Worm (Caenorhabditis elegans) whole organism, young adult: ENCODE measurements around the gene drd-1.

ENCODE experiments used
- B0035.1 ChIP-seq: sonication (generic microtip); optimal IDR thresholded peaks from 2 replicates; lab custom pipeline; 2016; ENCODE audit warnings: missing genetic modification characterization, mild to moderate bottlenecking, missing compliant biosample characterization, missing genotype, missing genetic modification reagents
- B0336.3 ChIP-seq: fragments of 200-800 bp; sonication (Bioruptor generic); IDR thresholded peaks from 2 replicates; pipeline ENCODE4 v1.3.6; 2022; ENCODE audit warnings: missing genetic modification characterization, missing compliant biosample characterization
- C06A6.2 ChIP-seq: fragments of 200-800 bp; sonication (Bioruptor generic); conservative IDR thresholded peaks from 2 replicates; pipeline ENCODE4 v1.3.6; 2022; ENCODE audit warnings: missing genetic modification characterization, missing compliant biosample characterization
- D2030.7 ChIP-seq: fragments of 200-800 bp; sonication (Bioruptor generic); IDR thresholded peaks from 2 replicates; pipeline ENCODE4 v1.3.6; 2022; ENCODE audit warnings: missing genetic modification reagents, missing genetic modification characterization, missing compliant biosample characterization
- F33H1.4 ChIP-seq: fragments of 200-800 bp; sonication (Bioruptor generic); IDR thresholded peaks from 2 replicates; pipeline ENCODE4 v1.3.6; 2022; ENCODE audit warnings: missing genetic modification reagents, missing genetic modification characterization, missing compliant biosample characterization
- F39B2.1 ChIP-seq: fragments of 200-800 bp; sonication (Bioruptor generic); IDR thresholded peaks from 2 replicates; pipeline ENCODE4 v1.3.6; 2022; ENCODE audit warnings: missing genetic modification reagents, missing genetic modification characterization, missing compliant biosample characterization
- F52B5.7 ChIP-seq: sonication (generic microtip); optimal IDR thresholded peaks from 2 replicates; lab custom pipeline; 2016; ENCODE audit warnings: mild to moderate bottlenecking, missing genetic modification characterization, missing compliant biosample characterization
- F57C9.4 ChIP-seq: sonication (generic microtip); optimal IDR thresholded peaks from 2 replicates; lab custom pipeline; 2017; ENCODE audit warnings: mild to moderate bottlenecking, missing genetic modification characterization, missing compliant biosample characterization
- K12H6.12 ChIP-seq: fragments of 200-800 bp; sonication (Bioruptor generic); optimal IDR thresholded peaks from 2 replicates; lab custom pipeline; 2018; ENCODE audit warnings: mild to moderate bottlenecking, missing genetic modification characterization, missing compliant biosample characterization
- Y67H2A.10 ChIP-seq: fragments of 200-800 bp; sonication (Bioruptor generic); conservative IDR thresholded peaks from 2 replicates; pipeline ENCODE4 v1.3.6; 2022; ENCODE audit warnings: missing genetic modification reagents, missing genetic modification characterization, missing compliant biosample characterization
- Y95B8A.8 ChIP-seq: fragments of 200-800 bp; sonication (Bioruptor generic); IDR thresholded peaks from 2 replicates; pipeline ENCODE4 v1.3.6; 2022; ENCODE audit warnings: missing genetic modification reagents, missing genetic modification characterization, missing compliant biosample characterization
- ZK185.1 ChIP-seq: sonication (generic microtip); optimal IDR thresholded peaks from 2 replicates; lab custom pipeline; 2016; ENCODE audit warnings: mild to moderate bottlenecking, missing genetic modification characterization, missing compliant biosample characterization; ENCODE audit not compliant: poor library complexity, severe bottlenecking
- attf-3 ChIP-seq: fragments of 200-800 bp; sonication (Bioruptor generic); conservative IDR thresholded peaks from 2 replicates; pipeline ENCODE4 v1.3.6; 2022; ENCODE audit warnings: missing genetic modification reagents, missing genetic modification characterization, missing compliant biosample characterization
- attf-5 ChIP-seq: fragments of 200-800 bp; sonication (Bioruptor generic); optimal IDR thresholded peaks from 2 replicates; lab custom pipeline; 2018; ENCODE audit warnings: mild to moderate bottlenecking, missing genetic modification characterization, missing compliant biosample characterization
- bed-2 ChIP-seq: fragments of 200-800 bp; sonication (Bioruptor generic); IDR thresholded peaks from 2 replicates; pipeline ENCODE4 v1.3.6; 2022; ENCODE audit warnings: missing genetic modification reagents, missing genetic modification characterization, missing compliant biosample characterization
- ceh-100 ChIP-seq: fragments of 200-800 bp; sonication (Bioruptor generic); IDR thresholded peaks from 2 replicates; pipeline ENCODE4 v1.3.6; 2022; ENCODE audit warnings: missing genetic modification reagents, missing genetic modification characterization, missing compliant biosample characterization
- ceh-27 ChIP-seq: fragments of 200-800 bp; sonication (Bioruptor generic); optimal IDR thresholded peaks from 2 replicates; lab custom pipeline; 2018; ENCODE audit warnings: mild to moderate bottlenecking, missing genetic modification characterization, moderate library complexity, missing compliant biosample characterization
- ceh-40 ChIP-seq: fragments of 200-800 bp; sonication (Bioruptor generic); IDR thresholded peaks from 2 replicates; pipeline ENCODE4 v1.3.6; 2022; ENCODE audit warnings: missing genetic modification characterization, missing compliant biosample characterization
- ceh-79 ChIP-seq: sonication (generic microtip); optimal IDR thresholded peaks from 2 replicates; lab custom pipeline; 2017; ENCODE audit warnings: mild to moderate bottlenecking, missing genetic modification characterization, missing compliant biosample characterization
- die-1 ChIP-seq: sonication (generic microtip); optimal IDR thresholded peaks from 2 replicates; lab custom pipeline; 2016; ENCODE audit warnings: missing genotype, mild to moderate bottlenecking, missing genetic modification characterization, missing compliant biosample characterization
- dox-1 ChIP-seq: fragments of 200-800 bp; sonication (Bioruptor generic); IDR thresholded peaks from 2 replicates; pipeline ENCODE4 v1.3.6; 2022; ENCODE audit warnings: missing genetic modification reagents, missing genetic modification characterization, missing compliant biosample characterization
- dpff-1 ChIP-seq: sonication (generic microtip); optimal IDR thresholded peaks from 2 replicates; lab custom pipeline; 2017; ENCODE audit warnings: mild to moderate bottlenecking, missing genetic modification characterization, missing compliant biosample characterization
- efl-1 ChIP-seq: fragments of 150-350 bp; optimal IDR thresholded peaks from 2 replicates; lab custom pipeline; 2014; ENCODE audit warnings: missing biosample characterization, missing genetic modification reagents, missing genetic modification characterization
- egrh-3 ChIP-seq: fragments of 200-800 bp; sonication (Bioruptor generic); IDR thresholded peaks from 2 replicates; pipeline ENCODE4 v1.3.6; 2022; ENCODE audit warnings: missing genetic modification reagents, missing genetic modification characterization, missing compliant biosample characterization
- ekl-4 ChIP-seq: fragments of 200-800 bp; sonication (Bioruptor generic); IDR thresholded peaks from 2 replicates; pipeline ENCODE4 v1.3.6; 2022; ENCODE audit warnings: missing genetic modification reagents, missing genetic modification characterization, missing compliant biosample characterization
- him-1 ChIP-seq: sonication (generic microtip); optimal IDR thresholded peaks from 2 replicates; lab custom pipeline; 2016; ENCODE audit warnings: missing genotype, missing genetic modification reagents, missing genetic modification characterization, missing compliant biosample characterization
- hlh-26 ChIP-seq: fragments of 200-800 bp; sonication (Bioruptor generic); conservative IDR thresholded peaks from 2 replicates; pipeline ENCODE4 v1.3.6; 2022; ENCODE audit warnings: missing genetic modification reagents, missing genetic modification characterization, missing compliant biosample characterization
- hrde-1 ChIP-seq: sonication (generic microtip); optimal IDR thresholded peaks from 2 replicates; lab custom pipeline; 2016; ENCODE audit warnings: missing genetic modification characterization, mild to moderate bottlenecking, missing compliant biosample characterization, moderate library complexity, missing genotype, missing genetic modification reagents, borderline replicate concordance
- let-526 ChIP-seq: fragments of 200-800 bp; sonication (Bioruptor generic); IDR thresholded peaks from 2 replicates; pipeline ENCODE4 v1.3.6; 2022; ENCODE audit warnings: missing genetic modification reagents, missing genetic modification characterization, missing compliant biosample characterization
- let-607 ChIP-seq, 2 experiments: fragments of 200-800 bp in 1 of 2; sonication (Bioruptor generic) in 1 of 2; sonication (generic microtip) in 1 of 2; optimal IDR thresholded peaks; 2 replicates each; lab custom pipeline; 2016 to 2018; ENCODE audit warnings: mild to moderate bottlenecking in 2 of 2, missing compliant biosample characterization in 2 of 2, missing genetic modification characterization in 2 of 2, moderate library complexity in 2 of 2, missing genotype in 1 of 2
- lin-40 ChIP-seq: sonication (generic microtip); optimal IDR thresholded peaks from 2 replicates; lab custom pipeline; 2016; ENCODE audit warnings: missing genetic modification characterization, mild to moderate bottlenecking, missing compliant biosample characterization, missing genotype, missing genetic modification reagents
- lir-1 ChIP-seq: fragments of 200-800 bp; sonication (Bioruptor generic); conservative IDR thresholded peaks from 2 replicates; pipeline ENCODE4 v1.3.6; 2022; ENCODE audit warnings: missing genetic modification reagents, missing genetic modification characterization, missing compliant biosample characterization
- lsy-27 ChIP-seq: sonication (generic microtip); optimal IDR thresholded peaks from 2 replicates; lab custom pipeline; 2017; ENCODE audit warnings: missing genetic modification characterization, mild to moderate bottlenecking, missing compliant biosample characterization, antibody characterized with exemption, missing genotype, borderline replicate concordance; ENCODE audit not compliant: insufficient read depth
- mes-4 ChIP-seq: sonication (generic microtip); optimal IDR thresholded peaks from 2 replicates; lab custom pipeline; 2016; ENCODE audit warnings: missing genotype, missing genetic modification characterization, missing compliant biosample characterization
- mxl-1 ChIP-seq: sonication (generic microtip); optimal IDR thresholded peaks from 2 replicates; lab custom pipeline; 2016; ENCODE audit warnings: missing genetic modification characterization, missing compliant biosample characterization
- nhr-90 ChIP-seq: sonication (generic microtip); optimal IDR thresholded peaks from 2 replicates; lab custom pipeline; 2016; ENCODE audit warnings: missing genotype, mild to moderate bottlenecking, missing genetic modification characterization, missing compliant biosample characterization
- pha-4 ChIP-seq: fragments of 150-350 bp; sonication (generic microtip); optimal IDR thresholded peaks from 2 replicates; lab custom pipeline; 2014; ENCODE audit warnings: missing biosample characterization, missing genetic modification reagents, missing genetic modification characterization
- sdz-38 ChIP-seq: sonication (generic microtip); optimal IDR thresholded peaks from 2 replicates; lab custom pipeline; 2016; ENCODE audit warnings: missing genotype, missing genetic modification characterization, missing compliant biosample characterization
- sea-2 ChIP-seq: fragments of 200-800 bp; sonication (Bioruptor generic); IDR thresholded peaks from 2 replicates; pipeline ENCODE4 v1.3.6; 2022; ENCODE audit warnings: missing genetic modification characterization, missing compliant biosample characterization
- snpc-4 ChIP-seq, 5 experiments: fragments of 150-350 bp in 1 of 5; sonication (generic microtip) in 4 of 5; optimal IDR thresholded peaks; 2 replicates each; lab custom pipeline; 2014 to 2018; ENCODE audit warnings: missing genetic modification characterization in 5 of 5, missing biosample characterization in 3 of 5, antibody characterized with exemption in 2 of 5, mild to moderate bottlenecking in 2 of 5, missing compliant biosample characterization in 2 of 5, missing genotype in 2 of 5, moderate library complexity in 2 of 5, missing genetic modification reagents in 1 of 5
- unc-62 ChIP-seq: fragments of 150-350 bp; optimal IDR thresholded peaks from 2 replicates; lab custom pipeline; 2014; ENCODE audit warnings: missing biosample characterization, missing genetic modification reagents, missing genetic modification characterization
- zfh-2 ChIP-seq: fragments of 200-800 bp; sonication (Bioruptor generic); conservative IDR thresholded peaks from 2 replicates; pipeline ENCODE4 v1.3.6; 2022; ENCODE audit warnings: missing genetic modification reagents, missing genetic modification characterization, missing compliant biosample characterization
- ztf-25 ChIP-seq: fragments of 200-800 bp; sonication (Bioruptor generic); IDR thresholded peaks from 2 replicates; pipeline ENCODE4 v1.3.6; 2022; ENCODE audit warnings: missing genetic modification reagents, missing genetic modification characterization, missing compliant biosample characterization
- ztf-26 ChIP-seq: sonication (generic microtip); optimal IDR thresholded peaks from 2 replicates; lab custom pipeline; 2017; ENCODE audit warnings: missing genetic modification characterization, missing compliant biosample characterization
- ztf-6 ChIP-seq: fragments of 200-800 bp; sonication (Bioruptor generic); IDR thresholded peaks from 2 replicates; pipeline ENCODE4 v1.3.6; 2022; ENCODE audit warnings: missing genetic modification reagents, missing genetic modification characterization, missing compliant biosample characterization

drd-1 gene

DNA sequence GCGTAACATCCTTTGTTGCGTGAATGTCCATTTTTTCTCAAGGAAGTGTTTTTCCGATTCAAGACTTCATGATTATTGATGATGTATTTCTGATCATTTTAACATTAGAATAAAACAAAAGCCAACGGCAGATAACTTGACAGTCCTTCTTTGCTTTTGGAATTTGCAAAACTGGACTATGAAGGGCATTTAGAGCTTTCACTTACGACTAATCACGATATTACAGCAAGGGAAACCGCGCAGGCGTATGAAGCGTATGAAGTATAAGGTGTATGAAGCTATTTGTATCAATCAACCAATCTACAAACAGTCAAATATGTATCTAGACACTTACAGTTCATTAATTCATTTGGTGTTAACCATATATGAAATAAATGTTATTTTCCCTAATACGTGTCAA, 10.1 kb upstream of the drd-1 start:
- TF ChIP-seq let-526 (GFP tag; lab: Robert Waterston, UW) (no peak), hrde-1 (no peak), F52B5.7 (tag; lab: Kevin White, UChicago) (no peak), let-607 (tag; optimal IDR thresholded peaks at IDR 0.05; lab: Kevin White, UChicago) (no peak), him-1 (no peak), D2030.7 (GFP tag; lab: Robert Waterston, UW) (no peak), ceh-40 (GFP tag; lab: Robert Waterston, UW) (no peak), mxl-1 (tag; lab: Kevin White, UChicago) (no peak)

ce11 chrII:8380188-8380587, 7.7 kb upstream of the drd-1 start:
- TF ChIP-seq him-1 (no peak), ztf-25 (GFP tag; lab: Robert Waterston, UW) (no peak), D2030.7 (GFP tag; lab: Robert Waterston, UW) (no peak), mes-4 (tag; lab: Kevin White, UChicago) (no peak), Y95B8A.8 (GFP tag; lab: Robert Waterston, UW) (no peak), nhr-90 (no peak), ZK185.1 (tag; lab: Kevin White, UChicago) (no peak), F39B2.1 (GFP tag; lab: Robert Waterston, UW) (no peak), egrh-3 (GFP tag; lab: Robert Waterston, UW) (no peak), sdz-38 (tag; lab: Kevin White, UChicago) (no peak), C06A6.2 (GFP tag; lab: Robert Waterston, UW) (no peak), sea-2 (GFP tag; lab: Robert Waterston, UW) (no peak), pha-4 (tag; lab: Kevin White, UChicago) (no peak)

ce11 chrII:8381197-8381596, 6.7 kb upstream of the drd-1 start, which contains the start of gene F49E12.12:
TSS of gene F49E12.12 (plus strand) at chrII:8381497.
- TF ChIP-seq lin-40 (tag; lab: Kevin White, UChicago) (no peak), lsy-27 (no peak), ztf-26 (tag; lab: Kevin White, UChicago) (no peak), dox-1 (GFP tag; lab: Robert Waterston, UW) (no peak), ceh-100 (no peak), ztf-6 (GFP tag; lab: Robert Waterston, UW) (no peak), mes-4 (tag; lab: Kevin White, UChicago) (no peak), lir-1 (no peak), ekl-4 (no peak), snpc-4 (GFP tag; optimal IDR thresholded peaks at IDR 0.05; lab: Kevin White, UChicago) (no peak), snpc-4 (tag; optimal IDR thresholded peaks at IDR 0.05; lab: Kevin White, UChicago) (no peak), bed-2 (no peak), hlh-26 (GFP tag; lab: Robert Waterston, UW) (no peak)

- TF ChIP-seq F57C9.4 (tag; lab: Kevin White, UChicago) (no peak), efl-1 (GFP tag; lab: Kevin White, UChicago) (no peak), let-607 (tag; optimal IDR thresholded peaks at IDR 0.05; lab: Kevin White, UChicago) (no peak), him-1 (no peak), ceh-27 (GFP tag; lab: Kevin White, UChicago) (no peak), zfh-2 (GFP tag; lab: Robert Waterston, UW) (no peak), ztf-25 (GFP tag; lab: Robert Waterston, UW) (no peak), attf-5 (GFP tag; lab: Kevin White, UChicago) (no peak), ceh-79 (tag; lab: Kevin White, UChicago) (no peak), die-1 (no peak), F33H1.4 (no peak), pha-4 (tag; lab: Kevin White, UChicago) (peak; percentile 83), Y67H2A.10 (GFP tag; lab: Robert Waterston, UW) (no peak), B0336.3 (GFP tag; lab: Robert Waterston, UW) (no peak), unc-62 (GFP tag; lab: Kevin White, UChicago) (peak; percentile 57), K12H6.12 (tag; lab: Kevin White, UChicago) (no peak), B0035.1 (no peak), dpff-1 (no peak), attf-3 (GFP tag; lab: Robert Waterston, UW) (no peak)
Measured at ce11 chrII:8382880-8383279, 5.0 kb upstream of the drd-1 start.
